Fruit fly (Drosophila melanogaster): Measurements from ENCODE around the gene CG33270.
A peak's percentile ranks its signal among the peaks of the same experiment; 100 is the strongest.

The CG33270 gene

dm6 chr3L:11627819-11628483 lies 49.5 kb upstream of the CG33270 start, which contains the start of gene Apt1 (continued):
- TF ChIP-seq cwo (GFP tag; optimal IDR thresholded peaks at IDR 0.05) (no peak), grau (tag; optimal IDR thresholded peaks at IDR 0.05) (peak; percentile 11), CG15514 (GFP tag; optimal IDR thresholded peaks at IDR 0.05) (peak; percentile 65), Dp (GFP tag; optimal IDR thresholded peaks at IDR 0.05) (peak; percentile 69), Hmx (GFP tag; optimal IDR thresholded peaks at IDR 0.05) (no peak), CG7357 (GFP tag; IDR thresholded peaks at IDR 0.05) (no peak), CG10147 (GFP tag; optimal IDR thresholded peaks at IDR 0.05) (no peak), CG9932 (GFP tag; IDR thresholded peaks at IDR 0.05) (peak; percentile 58; the same call in 1 of the 2 replicates), Ssrp (tag; optimal IDR thresholded peaks at IDR 0.05) (no peak), gro (GFP tag; optimal IDR thresholded peaks at IDR 0.05) (no peak), CG33557 (GFP tag; optimal IDR thresholded peaks at IDR 0.05) (no peak), Ets97D (GFP tag; optimal IDR thresholded peaks at IDR 0.05) (peak; percentile 28), CG7928 (GFP tag; optimal IDR thresholded peaks at IDR 0.05) (no peak), CTCF (GFP tag; optimal IDR thresholded peaks at IDR 0.05) (no peak), Scr (GFP tag; IDR thresholded peaks at IDR 0.05; ENCODE audit: partially characterized antibody) (peak; percentile 95), emc (GFP tag; optimal IDR thresholded peaks at IDR 0.05) (no peak), Med (GFP tag) (peak; percentile 88), wor (GFP tag; IDR thresholded peaks at IDR 0.05) (no peak), CG11085 (GFP tag; IDR thresholded peaks at IDR 0.05) (no peak), Hey (tag; optimal IDR thresholded peaks at IDR 0.05) (no peak), CG2889 (GFP tag; IDR thresholded peaks at IDR 0.05) (no peak), bbx (GFP tag; IDR thresholded peaks at IDR 0.05; ENCODE audit: partially characterized antibody) (peak; percentile 97), ftz-f1 (GFP tag; optimal IDR thresholded peaks at IDR 0.05) (peak; percentile 39), CG6765 (GFP tag; optimal IDR thresholded peaks at IDR 0.05) (no peak), nerfin-1 (tag; optimal IDR thresholded peaks at IDR 0.05) (no peak), HLH4C (GFP tag; IDR thresholded peaks at IDR 0.05; ENCODE audit: partially characterized antibody) (peak; percentile 96), sens (GFP tag) (peak; percentile 50), vnd (GFP tag; IDR thresholded peaks at IDR 0.05; ENCODE audit: partially characterized antibody) (peak; percentile 95), CG7556 (GFP tag; optimal IDR thresholded peaks at IDR 0.05) (no peak), CG3838 (GFP tag; optimal IDR thresholded peaks at IDR 0.05) (no peak), vvl (GFP tag; IDR thresholded peaks at IDR 0.05) (no peak), CG17829 (tag; optimal IDR thresholded peaks at IDR 0.05) (peak; percentile 14), CG6175 (GFP tag; IDR thresholded peaks at IDR 0.05) (no peak), CG15073 (GFP tag; optimal IDR thresholded peaks at IDR 0.05) (no peak), tgo (GFP tag; IDR thresholded peaks at IDR 0.05) (no peak), Sox102F (GFP tag; optimal IDR thresholded peaks at IDR 0.05) (no peak), ttk (GFP tag; IDR thresholded peaks at IDR 0.05) (no peak), fd102C (GFP tag; optimal IDR thresholded peaks at IDR 0.05) (no peak), chif (GFP tag; optimal IDR thresholded peaks at IDR 0.05) (no peak), unc-4 (GFP tag; IDR thresholded peaks at IDR 0.05; ENCODE audit: partially characterized antibody) (peak; percentile 94), chn (GFP tag; optimal IDR thresholded peaks at IDR 0.05) (no peak), Atf-2 (GFP tag; optimal IDR thresholded peaks at IDR 0.05) (no peak), YL-1 (GFP tag; optimal IDR thresholded peaks at IDR 0.05) (peak; percentile 27), Hr39 (optimal IDR thresholded peaks at IDR 0.05) (no peak), CG14710 (tag; optimal IDR thresholded peaks at IDR 0.05) (peak; percentile 19), amos (GFP tag; IDR thresholded peaks at IDR 0.05; ENCODE audit: partially characterized antibody) (peak; percentile 98), repo (GFP tag; optimal IDR thresholded peaks at IDR 0.05) (no peak), zfh2 (GFP tag; optimal IDR thresholded peaks at IDR 0.05) (no peak), disco-r (GFP tag; optimal IDR thresholded peaks at IDR 0.05) (no peak), CG10959 (GFP tag; IDR thresholded peaks at IDR 0.05) (no peak), CG10654 (GFP tag; optimal IDR thresholded peaks at IDR 0.05) (no peak)

Data from whole organism, embryonic.